Worm (Caenorhabditis elegans): ENCODE results near the gene F22E5.22.
A peak's percentile ranks its signal among the peaks of the same experiment; 100 is the strongest.

F22E5.22 gene

ce11 chrII:2649015-2649414 is 16.7 kb upstream of the F22E5.22 start (continued):
- TF ChIP-seq daf-19 (GFP tag; conservative IDR thresholded peaks at IDR 0.05), result no peak
- TF ChIP-seq sdz-12 (GFP tag; optimal IDR thresholded peaks at IDR 0.05), result no peak
- no peak for TF ChIP-seq nhr-6 (tag; optimal IDR thresholded peaks at IDR 0.05)
- TF ChIP-seq T20F7.1 (GFP tag; optimal IDR thresholded peaks at IDR 0.05), result no peak
- TF ChIP-seq daf-8 (GFP tag; IDR thresholded peaks at IDR 0.05), result no peak
- no peak for TF ChIP-seq F26F4.8 (GFP tag; conservative IDR thresholded peaks at IDR 0.05)
- no peak for TF ChIP-seq gei-8 (GFP tag; optimal IDR thresholded peaks at IDR 0.05)
- TF ChIP-seq nhr-41 (GFP tag; IDR thresholded peaks at IDR 0.05), result no peak
- no peak for TF ChIP-seq unc-130 (GFP tag; optimal IDR thresholded peaks at IDR 0.05)
- no peak for TF ChIP-seq unc-39 (tag; optimal IDR thresholded peaks at IDR 0.05)
- no peak for TF ChIP-seq mxl-2 (GFP tag; conservative IDR thresholded peaks at IDR 0.05)
- TF ChIP-seq ceh-20 (GFP tag; IDR thresholded peaks at IDR 0.05), result 0 out of 2 replicates have a peak, but pooled peaks have one; percentile 19
- no peak for TF ChIP-seq nhr-10 (tag; optimal IDR thresholded peaks at IDR 0.05)
- TF ChIP-seq ctbp-1 (GFP tag; IDR thresholded peaks at IDR 0.05), result no peak
- TF ChIP-seq cey-2 (tag; optimal IDR thresholded peaks at IDR 0.05; ENCODE audit: borderline replicate concordance, insufficient read depth), result no peak
- no peak for TF ChIP-seq dmd-8 (GFP tag; IDR thresholded peaks at IDR 0.05)
- no peak for TF ChIP-seq dve-1 (tag; optimal IDR thresholded peaks at IDR 0.05; ENCODE audit: insufficient read depth)
- no peak for TF ChIP-seq lim-7 (GFP tag; IDR thresholded peaks at IDR 0.05)
- TF ChIP-seq dpl-1 (GFP tag; optimal IDR thresholded peaks at IDR 0.05), result no peak
- TF ChIP-seq mdl-1 (tag; optimal IDR thresholded peaks at IDR 0.05), result no peak
- no peak for TF ChIP-seq ces-1 (GFP tag; optimal IDR thresholded peaks at IDR 0.05)
- TF ChIP-seq nhr-111 (GFP tag; optimal IDR thresholded peaks at IDR 0.05), result no peak

- TF ChIP-seq dve-1 (tag; optimal IDR thresholded peaks at IDR 0.05; ENCODE audit: insufficient read depth), result no peak
- TF ChIP-seq ceh-82 (tag; optimal IDR thresholded peaks at IDR 0.05), result no peak
- TF ChIP-seq ZK337.2 (GFP tag; IDR thresholded peaks at IDR 0.05), result no peak
- TF ChIP-seq zfp-2 (tag; optimal IDR thresholded peaks at IDR 0.05), result no peak
- TF ChIP-seq spr-3 (GFP tag; optimal IDR thresholded peaks at IDR 0.05), result no peak
- TF ChIP-seq ztf-11 (tag; optimal IDR thresholded peaks at IDR 0.05), result no peak
- no peak for TF ChIP-seq vab-7 (GFP tag; IDR thresholded peaks at IDR 0.05)
- no peak for TF ChIP-seq nhr-111 (GFP tag; optimal IDR thresholded peaks at IDR 0.05)
- no peak for TF ChIP-seq daf-19 (GFP tag; conservative IDR thresholded peaks at IDR 0.05)
- no peak for TF ChIP-seq sdz-12 (GFP tag; optimal IDR thresholded peaks at IDR 0.05)
- no peak for TF ChIP-seq egl-27 (tag; optimal IDR thresholded peaks at IDR 0.05)
- no peak for TF ChIP-seq mep-1 (tag; optimal IDR thresholded peaks at IDR 0.05)
- TF ChIP-seq ZK546.5 (tag; optimal IDR thresholded peaks at IDR 0.05), result no peak
- no peak for TF ChIP-seq ces-1 (GFP tag; optimal IDR thresholded peaks at IDR 0.05)
Measured at ce11 chrII:2649539-2649938, 16.2 kb upstream of the F22E5.22 start, which contains the start of the genes F22E5.13 and F22E5.6. TSS of gene F22E5.13 (minus strand) at chrII:2649639. TSS of gene F22E5.6 (plus strand) at chrII:2649835.

ce11 chrII:2656606-2657005 is 9.1 kb upstream of the F22E5.22 start, which contains the start of gene sri-47:
TSS of gene sri-47 (plus strand) at chrII:2656906.
- TF ChIP-seq D1046.2 (GFP tag; IDR thresholded peaks at IDR 0.05) (0 out of 2 replicates have a peak, but pooled peaks have one; percentile 39), unc-62 (GFP tag; optimal IDR thresholded peaks at IDR 0.05 in 1 of 2) (peak in 1 of 2 experiments; percentile 85), unc-62 (tag; optimal IDR thresholded peaks at IDR 0.05) (no peak), nhr-41 (GFP tag; IDR thresholded peaks at IDR 0.05) (no peak), set-16 (GFP tag; IDR thresholded peaks at IDR 0.05) (0 out of 2 replicates have a peak, but pooled peaks have one; percentile 23)

- TF ChIP-seq duxl-1 (tag; optimal IDR thresholded peaks at IDR 0.05; ENCODE audit: poor library complexity), result no peak
- no peak for TF ChIP-seq hif-1 (tag; optimal IDR thresholded peaks at IDR 0.05)
- no peak for TF ChIP-seq F44E2.7 (GFP tag; IDR thresholded peaks at IDR 0.05)
- no peak for TF ChIP-seq dmd-6 (GFP tag; IDR thresholded peaks at IDR 0.05)
- no peak for TF ChIP-seq attf-4 (tag; optimal IDR thresholded peaks at IDR 0.05)
- no peak for TF ChIP-seq mep-1 (tag; optimal IDR thresholded peaks at IDR 0.05)
- no peak for TF ChIP-seq F26F4.8 (GFP tag; conservative IDR thresholded peaks at IDR 0.05)
- TF ChIP-seq spr-3 (GFP tag; optimal IDR thresholded peaks at IDR 0.05), result no peak
- no peak for TF ChIP-seq F10B5.3 (tag; optimal IDR thresholded peaks at IDR 0.05)
- no peak for TF ChIP-seq nhr-11 (tag; optimal IDR thresholded peaks at IDR 0.05)
- TF ChIP-seq Y105C5A.15 (GFP tag; IDR thresholded peaks at IDR 0.05), result no peak
- no peak for TF ChIP-seq jun-1 (tag; optimal IDR thresholded peaks at IDR 0.05)
- no peak for TF ChIP-seq fkh-10 (GFP tag; optimal IDR thresholded peaks at IDR 0.05)
- TF ChIP-seq madf-9 (GFP tag; conservative IDR thresholded peaks at IDR 0.05), result no peak
- TF ChIP-seq ceh-82 (tag; optimal IDR thresholded peaks at IDR 0.05), result no peak
- no peak for TF ChIP-seq tag-97 (GFP tag; IDR thresholded peaks at IDR 0.05)
Measured at ce11 chrII:2659364-2659763, 6.3 kb upstream of the F22E5.22 start, which contains the start of gene gcy-21. TSS of gene gcy-21 (plus strand) at chrII:2659664.

All from whole organism, L4 larva.